Worm (Caenorhabditis elegans): ENCODE measurements around the gene cku-70.

The cku-70 gene

DNA sequence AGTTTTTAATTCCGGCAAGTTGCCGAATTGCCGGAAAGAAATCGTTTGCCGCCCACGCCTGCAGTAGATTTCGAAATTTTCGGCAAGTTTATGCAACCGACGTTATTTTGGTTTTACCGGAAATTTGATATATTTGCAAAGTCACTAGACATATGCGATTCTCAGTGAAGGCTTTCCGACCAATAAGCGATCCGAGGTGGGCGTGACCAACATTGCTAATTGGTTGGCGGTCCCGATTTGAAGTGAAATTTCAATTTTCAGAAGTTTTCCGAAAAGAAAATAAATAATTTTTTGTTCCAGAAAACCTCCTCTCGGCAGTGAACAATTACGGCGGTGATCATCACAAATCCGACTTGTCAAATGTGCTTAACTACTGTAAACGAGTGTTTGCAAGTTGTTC lies 3.3 kb downstream of the cku-70 start:
- no peak for TF ChIP-seq gei-8 (GFP tag; optimal IDR thresholded peaks at IDR 0.05)

DNA sequence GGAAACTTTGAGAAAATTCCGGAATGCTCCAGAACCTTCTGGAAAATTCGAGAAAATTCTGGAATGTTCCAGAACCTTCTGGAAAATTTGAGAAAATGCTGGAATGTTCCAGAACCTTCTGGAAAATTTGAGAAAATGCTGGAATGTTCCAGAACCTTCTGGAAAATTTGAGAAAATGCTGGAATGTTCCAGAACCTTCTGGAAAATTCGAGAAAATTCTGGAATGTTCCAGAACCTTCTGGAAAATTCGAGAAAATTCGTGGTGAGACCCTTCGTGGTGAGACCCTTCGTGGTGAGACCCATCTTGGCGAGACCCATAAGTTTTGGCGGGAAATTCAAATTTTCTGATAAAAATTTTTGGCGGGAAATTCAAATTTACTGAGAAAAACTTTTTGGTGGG lies 5.9 kb downstream of the cku-70 start:
- TF ChIP-seq lin-38 (GFP tag; IDR thresholded peaks at IDR 0.05) = 0 out of 2 replicates have a peak, but pooled peaks have one; percentile 21

DNA sequence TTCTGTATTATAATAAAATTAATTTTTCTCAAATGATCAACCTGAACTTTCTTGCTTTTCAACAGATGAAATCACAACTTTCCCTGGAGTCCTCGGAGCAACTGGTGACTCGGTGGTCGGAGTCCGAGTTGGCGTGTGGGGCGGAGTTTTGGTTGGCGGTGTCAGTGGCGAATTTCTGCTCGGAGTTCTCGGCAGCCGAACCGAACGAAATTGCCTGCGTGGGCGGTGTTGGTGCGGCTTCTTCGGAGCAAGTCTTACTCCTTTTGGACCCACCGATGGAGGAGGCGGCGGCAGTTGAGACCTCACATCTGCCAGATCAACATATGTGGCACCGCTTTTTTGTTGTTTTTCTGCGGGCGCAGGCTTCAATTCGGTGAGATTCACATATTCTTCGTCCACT lies 15.1 kb downstream of the cku-70 start:
- TF ChIP-seq D1046.2 (GFP tag; IDR thresholded peaks at IDR 0.05) (0 out of 2 replicates have a peak, but pooled peaks have one; percentile 35), Y48G9A.11 (GFP tag; IDR thresholded peaks at IDR 0.05) (no peak), set-16 (GFP tag; IDR thresholded peaks at IDR 0.05) (peak; percentile 88), nhr-48 (tag; optimal IDR thresholded peaks at IDR 0.05) (no peak)

DNA sequence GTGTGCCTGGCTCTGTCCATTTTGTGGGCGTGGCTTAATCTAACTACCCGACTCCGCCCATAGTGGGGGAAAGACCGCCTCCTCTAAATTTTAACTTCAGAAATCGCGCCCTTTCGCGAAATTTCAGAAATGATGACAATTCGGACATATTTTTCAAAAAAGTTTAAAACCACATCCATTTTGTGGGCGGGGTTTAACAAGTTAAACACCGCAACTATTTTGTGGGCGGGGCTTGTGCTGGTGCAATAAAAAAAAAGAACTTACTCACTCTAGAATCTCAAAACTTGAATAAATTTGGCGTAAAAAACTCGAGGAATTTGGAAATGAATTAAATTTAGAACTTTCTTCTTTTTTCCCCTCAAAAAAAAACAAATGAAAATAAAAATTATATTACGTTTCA lies 15.9 kb downstream of the cku-70 start:
- TF ChIP-seq dmd-6 (GFP tag; IDR thresholded peaks at IDR 0.05) = 0 out of 2 replicates have a peak, but pooled peaks have one; percentile 11
- TF ChIP-seq tra-1 (GFP tag; IDR thresholded peaks at IDR 0.05) = peak; percentile 13; the same call in 1 of the 2 replicates
- peak; percentile 11 for TF ChIP-seq nhr-102 (tag; optimal IDR thresholded peaks at IDR 0.05)
- no peak for TF ChIP-seq zag-1 (tag; optimal IDR thresholded peaks at IDR 0.05)
- TF ChIP-seq arid-1 (GFP tag; conservative IDR thresholded peaks at IDR 0.05) = no peak
- TF ChIP-seq aha-1 (tag) = peak; percentile 4
- no peak for TF ChIP-seq sdz-12 (GFP tag; optimal IDR thresholded peaks at IDR 0.05)

DNA sequence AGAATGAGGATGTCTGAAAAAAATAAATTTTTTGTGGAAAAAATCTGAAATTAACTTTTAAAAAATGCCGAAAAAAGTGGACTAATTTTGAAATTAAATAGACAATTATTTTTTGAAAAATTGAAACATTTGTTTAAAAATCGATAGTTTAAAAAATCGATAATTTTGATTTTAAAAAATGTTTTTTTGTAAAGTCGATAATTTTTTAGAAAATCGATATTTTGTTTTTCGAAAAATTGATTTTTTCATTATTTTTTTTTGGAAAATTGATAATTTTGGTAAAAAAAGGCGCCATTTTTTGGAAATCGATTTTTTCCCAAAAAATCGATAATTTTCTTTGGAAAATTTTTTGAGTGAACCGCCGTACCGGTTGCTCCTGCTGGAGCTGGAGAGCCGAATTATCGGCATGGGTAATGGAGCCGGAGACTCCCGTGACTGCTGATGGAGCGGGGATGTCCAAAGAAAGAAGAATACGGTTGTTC lies 17.6 kb downstream of the cku-70 start:
- peak; percentile 75 for TF ChIP-seq ceh-28 (tag; optimal IDR thresholded peaks at IDR 0.05)
- no peak for TF ChIP-seq dmd-9 (GFP tag; IDR thresholded peaks at IDR 0.05)

DNA sequence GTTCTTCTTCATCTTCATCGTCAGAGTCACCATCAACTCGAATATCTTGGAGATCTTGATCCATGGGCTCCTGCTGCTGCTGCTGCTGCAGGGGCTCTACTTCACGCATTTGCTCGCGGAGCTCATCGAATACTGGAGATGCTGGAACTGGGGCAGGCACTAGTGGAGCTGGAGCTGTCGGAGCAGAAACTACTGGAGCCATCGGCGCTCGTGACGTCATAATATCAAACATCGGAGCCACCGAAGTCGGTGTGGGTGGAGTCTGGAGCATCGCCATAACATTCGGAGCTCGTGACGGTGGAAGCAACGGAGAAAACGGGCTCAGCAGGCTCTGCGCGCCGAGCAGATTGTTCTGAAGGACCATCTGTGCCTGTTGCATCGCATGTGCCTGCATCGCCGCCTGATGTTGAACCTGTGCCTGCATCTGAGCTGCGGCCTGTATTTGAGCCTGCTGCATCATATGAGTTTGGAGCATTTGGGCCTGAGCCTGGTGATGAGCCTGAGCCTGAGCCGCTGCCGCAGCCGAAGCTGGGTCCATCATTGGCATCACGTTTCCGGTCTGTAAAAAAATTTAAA lies 21.1 kb downstream of the cku-70 start:
- 0 out of 2 replicates have a peak, but pooled peaks have one; percentile 10 for TF ChIP-seq tra-1 (GFP tag; IDR thresholded peaks at IDR 0.05)
- TF ChIP-seq sdz-12 (GFP tag; optimal IDR thresholded peaks at IDR 0.05) = peak; percentile 3
- TF ChIP-seq ZK337.2 (GFP tag; IDR thresholded peaks at IDR 0.05) = no peak
- TF ChIP-seq aha-1 (tag) = peak; percentile 96
- TF ChIP-seq vab-7 (GFP tag; IDR thresholded peaks at IDR 0.05) = 0 out of 2 replicates have a peak, but pooled peaks have one; percentile 7
- TF ChIP-seq spr-1 (tag; optimal IDR thresholded peaks at IDR 0.05) = no peak
- TF ChIP-seq nhr-25 (tag; optimal IDR thresholded peaks at IDR 0.05; ENCODE audit: borderline replicate concordance, insufficient read depth) = no peak
- no peak for TF ChIP-seq attf-4 (tag; optimal IDR thresholded peaks at IDR 0.05)
- TF ChIP-seq cey-2 (tag; optimal IDR thresholded peaks at IDR 0.05; ENCODE audit: borderline replicate concordance, insufficient read depth) = no peak
- TF ChIP-seq set-16 (GFP tag; IDR thresholded peaks at IDR 0.05) = peak; percentile 81
- TF ChIP-seq egl-43 (GFP tag; IDR thresholded peaks at IDR 0.05) = peak; percentile 13; the same call in 1 of the 2 replicates
- TF ChIP-seq pha-4 (GFP tag; IDR thresholded peaks at IDR 0.05) = 0 out of 2 replicates have a peak, but pooled peaks have one; percentile 17
- TF ChIP-seq pha-4 (tag; optimal IDR thresholded peaks at IDR 0.05) = no peak
- TF ChIP-seq lin-15B (tag; optimal IDR thresholded peaks at IDR 0.05) = no peak
- no peak for TF ChIP-seq nhr-48 (tag; optimal IDR thresholded peaks at IDR 0.05)
- no peak for TF ChIP-seq lin-13 (GFP tag; optimal IDR thresholded peaks at IDR 0.05)
- peak in 1 of 2 experiments; percentile 58 for TF ChIP-seq unc-62 (GFP tag; optimal IDR thresholded peaks at IDR 0.05 in 1 of 2)
- no peak for TF ChIP-seq unc-62 (tag; optimal IDR thresholded peaks at IDR 0.05)
- TF ChIP-seq ceh-28 (tag; optimal IDR thresholded peaks at IDR 0.05) = no peak
- TF ChIP-seq mep-1 (tag; optimal IDR thresholded peaks at IDR 0.05) = no peak
- TF ChIP-seq nhr-42 (GFP tag; IDR thresholded peaks at IDR 0.05) = no peak
- TF ChIP-seq fos-1 (tag; optimal IDR thresholded peaks at IDR 0.05) = no peak
